Worm (Caenorhabditis elegans) whole organism, mixed stage, embryonic: ENCODE data around the gene gphr-2.
A peak's percentile ranks its signal among the peaks of the same experiment; 100 is the strongest.

Experiments used
- blmp-1 ChIP-seq: fragments of 150-350 bp; optimal IDR thresholded peaks from 2 replicates; lab custom pipeline; 2014; ENCODE audit warnings: missing biosample characterization, missing genetic modification characterization
- ceh-39 ChIP-seq: fragments of 150-350 bp; optimal IDR thresholded peaks from 2 replicates; lab custom pipeline; 2014; ENCODE audit warnings: missing biosample characterization, missing genetic modification characterization
- ceh-43 ChIP-seq: fragments of 200-800 bp; sonication (Bioruptor generic); optimal IDR thresholded peaks from 2 replicates; lab custom pipeline; 2018; ENCODE audit warnings: mild to moderate bottlenecking, missing genetic modification characterization, moderate library complexity, missing compliant biosample characterization
- ceh-83 ChIP-seq: fragments of 200-800 bp; sonication (Bioruptor generic); optimal IDR thresholded peaks from 2 replicates; lab custom pipeline; 2018; ENCODE audit warnings: mild to moderate bottlenecking, missing genetic modification characterization, missing compliant biosample characterization
- ces-1 ChIP-seq: fragments of 150-350 bp; optimal IDR thresholded peaks from 2 replicates; lab custom pipeline; 2014; ENCODE audit warnings: missing biosample characterization, missing genetic modification reagents, missing genetic modification characterization
- cnd-1 ChIP-seq: fragments of 200-800 bp; sonication (Bioruptor generic); optimal IDR thresholded peaks from 2 replicates; lab custom pipeline; 2018; ENCODE audit warnings: mild to moderate bottlenecking, missing genetic modification characterization, missing compliant biosample characterization
- drap-1 ChIP-seq: fragments of 200-800 bp; sonication (Bioruptor generic); optimal IDR thresholded peaks from 3 replicates; lab custom pipeline; 2018; ENCODE audit warnings: mild to moderate bottlenecking, missing genetic modification characterization, missing compliant biosample characterization
- elt-1 ChIP-seq: sonication (generic microtip); optimal IDR thresholded peaks from 2 replicates; lab custom pipeline; 2017; ENCODE audit warnings: missing genetic modification characterization, mild to moderate bottlenecking, missing compliant biosample characterization, antibody characterized with exemption, moderate library complexity, borderline replicate concordance; ENCODE audit not compliant: insufficient read depth
- flh-1 ChIP-seq: fragments of 200-800 bp; sonication (Bioruptor generic); optimal IDR thresholded peaks from 2 replicates; lab custom pipeline; 2018; ENCODE audit warnings: mild to moderate bottlenecking, missing genetic modification characterization, moderate library complexity, missing compliant biosample characterization
- hlh-1 ChIP-seq: fragments of 150-350 bp; optimal IDR thresholded peaks from 2 replicates; lab custom pipeline; 2014; ENCODE audit warnings: missing biosample characterization, missing genetic modification reagents, missing genetic modification characterization
- lin-13 ChIP-seq: fragments of 150-350 bp; optimal IDR thresholded peaks from 2 replicates; lab custom pipeline; 2014; ENCODE audit warnings: missing biosample characterization, missing genetic modification characterization
- lin-32 ChIP-seq: fragments of 200-800 bp; sonication (Bioruptor generic); optimal IDR thresholded peaks from 2 replicates; lab custom pipeline; 2018; ENCODE audit warnings: mild to moderate bottlenecking, missing genetic modification characterization, missing compliant biosample characterization
- lsy-2 ChIP-seq: fragments of 150-350 bp; optimal IDR thresholded peaks from 2 replicates; lab custom pipeline; 2014; ENCODE audit warnings: missing biosample characterization, missing genetic modification characterization
- mep-1 ChIP-seq: fragments of 150-350 bp; optimal IDR thresholded peaks from 2 replicates; lab custom pipeline; 2017; ENCODE audit warnings: missing biosample characterization, missing genetic modification reagents, missing genetic modification characterization, inconsistent platforms
- mls-2 ChIP-seq: sonication (generic microtip); optimal IDR thresholded peaks from 2 replicates; lab custom pipeline; 2016; ENCODE audit warnings: mild to moderate bottlenecking, missing genetic modification characterization, moderate library complexity, missing compliant biosample characterization
- nhr-237 ChIP-seq: fragments of 150-350 bp; optimal IDR thresholded peaks from 2 replicates; lab custom pipeline; 2014; ENCODE audit warnings: missing biosample characterization, missing genetic modification characterization
- nhr-28 ChIP-seq: fragments of 150-350 bp; optimal IDR thresholded peaks from 2 replicates; lab custom pipeline; 2014; ENCODE audit warnings: missing biosample characterization, missing genetic modification characterization
- nhr-76 ChIP-seq: sonication (generic microtip); optimal IDR thresholded peaks from 2 replicates; lab custom pipeline; 2017; ENCODE audit warnings: missing biosample characterization, missing genetic modification characterization
- snpc-4 ChIP-seq: fragments of 150-350 bp; optimal IDR thresholded peaks from 2 replicates; lab custom pipeline; 2014; ENCODE audit warnings: missing biosample characterization, missing genetic modification characterization
- sptf-1 ChIP-seq: sonication (generic microtip); optimal IDR thresholded peaks from 2 replicates; lab custom pipeline; 2017; ENCODE audit warnings: mild to moderate bottlenecking, missing genetic modification characterization, moderate library complexity, missing compliant biosample characterization
- tbx-8 ChIP-seq: fragments of 200-800 bp; sonication (Bioruptor generic); optimal IDR thresholded peaks from 2 replicates; lab custom pipeline; 2018; ENCODE audit warnings: mild to moderate bottlenecking, missing genetic modification characterization, moderate library complexity, missing compliant biosample characterization
- unc-120 ChIP-seq: sonication (generic microtip); optimal IDR thresholded peaks from 2 replicates; lab custom pipeline; 2017; ENCODE audit warnings: missing genetic modification characterization, missing compliant biosample characterization; ENCODE audit not compliant: poor library complexity, severe bottlenecking
- unc-39 ChIP-seq: fragments of 150-350 bp; optimal IDR thresholded peaks from 2 replicates; lab custom pipeline; 2014; ENCODE audit warnings: missing biosample characterization, missing genetic modification characterization
- unc-62 ChIP-seq: fragments of 150-350 bp; optimal IDR thresholded peaks from 2 replicates; lab custom pipeline; 2014; ENCODE audit warnings: missing biosample characterization, missing genetic modification reagents, missing genetic modification characterization
- zip-8 ChIP-seq: fragments of 150-350 bp; optimal IDR thresholded peaks from 2 replicates; lab custom pipeline; 2014; ENCODE audit warnings: missing biosample characterization, missing genetic modification characterization
- ztf-11 ChIP-seq: fragments of 150-350 bp; optimal IDR thresholded peaks from 2 replicates; lab custom pipeline; 2014; ENCODE audit warnings: missing biosample characterization, missing genetic modification characterization

Gene gphr-2

DNA sequence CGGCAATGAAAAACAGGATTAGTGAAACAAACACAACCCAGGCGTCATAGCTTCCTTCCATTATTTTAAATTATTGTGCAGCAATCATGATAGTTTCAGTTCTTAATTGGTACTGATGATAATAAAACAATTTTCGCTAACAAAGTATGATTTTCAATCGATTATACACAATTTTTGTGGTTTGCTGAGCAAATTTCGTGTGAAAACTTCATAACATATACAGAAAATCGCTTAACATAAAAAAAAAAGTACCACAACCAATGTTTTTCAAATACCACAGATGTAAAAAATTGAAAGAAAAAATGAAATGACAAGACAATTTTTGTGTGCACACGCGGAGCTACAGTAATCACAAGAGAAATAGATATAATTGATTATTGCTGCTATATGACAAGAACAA lies at the start of gene gphr-2:
TSS of gene gphr-2 (minus strand) at position 101 of the 400 bp plus-strand sequence.
- TF ChIP-seq blmp-1 (tag; lab: Kevin White, UChicago) (no peak), lsy-2 (tag; lab: Kevin White, UChicago) (no peak)

DNA sequence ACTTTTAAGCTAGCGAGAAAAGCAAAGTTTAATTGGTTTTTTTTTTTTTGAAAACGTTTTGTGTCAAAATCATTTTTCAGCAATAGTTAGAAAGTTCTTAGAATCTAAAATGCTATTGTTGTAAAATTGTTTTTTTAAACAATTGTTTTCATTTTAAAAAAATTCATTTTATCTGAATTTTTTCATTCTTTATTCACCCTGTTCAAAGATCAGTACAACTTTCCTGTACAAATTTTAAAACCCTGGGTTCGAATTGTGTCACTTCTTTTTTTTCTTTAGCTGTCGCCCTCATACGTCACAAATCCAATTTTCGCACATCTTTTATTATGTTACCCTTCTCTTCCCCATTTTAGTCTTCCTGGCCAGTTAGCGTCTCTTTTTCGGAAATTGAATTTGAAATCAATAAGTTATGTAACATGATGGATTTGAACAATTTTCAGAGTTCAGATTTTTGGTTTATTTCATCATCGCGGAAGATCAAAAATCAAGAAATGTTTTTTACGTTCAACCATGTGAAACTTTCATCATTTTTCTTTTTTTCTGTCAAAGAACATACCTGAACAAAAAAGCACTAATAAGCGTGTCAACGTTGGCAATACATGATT lies 49.2 kb upstream of the gphr-2 start:
- no peak for TF ChIP-seq snpc-4 (tag; lab: Kevin White, UChicago)
- TF ChIP-seq ces-1 (GFP tag; lab: Kevin White, UChicago) = peak; percentile 99

DNA sequence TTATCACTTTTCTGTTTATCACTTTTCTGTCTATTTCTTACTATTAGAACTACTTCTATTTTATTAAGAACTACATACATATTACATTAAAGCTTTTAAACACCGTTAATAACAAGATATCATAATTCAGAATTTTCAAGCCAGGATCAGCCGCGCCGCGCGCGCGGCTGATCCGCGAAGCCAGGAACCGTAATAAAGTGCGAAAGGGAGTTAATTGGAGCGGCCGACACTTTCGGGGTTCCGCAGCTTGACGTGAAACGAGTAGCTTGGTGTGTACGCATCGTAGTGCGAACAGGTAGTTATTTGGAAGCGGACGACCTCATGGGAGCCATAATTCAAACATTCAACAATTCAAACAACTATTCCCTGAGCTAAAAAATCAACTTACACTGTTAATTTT lies 47.5 kb upstream of the gphr-2 start:
- no peak for TF ChIP-seq nhr-28 (tag; lab: Kevin White, UChicago)
- TF ChIP-seq mls-2 = no peak
- TF ChIP-seq nhr-76 (tag; lab: Kevin White, UChicago) = no peak
- TF ChIP-seq unc-39 = no peak
- TF ChIP-seq unc-120 (tag; lab: Kevin White, UChicago) = no peak
- no peak for TF ChIP-seq unc-62 (GFP tag; lab: Kevin White, UChicago)
- no peak for TF ChIP-seq mep-1 (tag; lab: Kevin White, UChicago)
- TF ChIP-seq drap-1 (GFP tag; lab: Kevin White, UChicago) = no peak
- no peak for TF ChIP-seq lin-32 (GFP tag; lab: Kevin White, UChicago)
- no peak for TF ChIP-seq hlh-1
- TF ChIP-seq ceh-39 (tag; lab: Kevin White, UChicago) = no peak
- no peak for TF ChIP-seq ces-1 (GFP tag; lab: Kevin White, UChicago)
- TF ChIP-seq nhr-237 = no peak
- TF ChIP-seq zip-8 (tag; lab: Kevin White, UChicago) = no peak

DNA sequence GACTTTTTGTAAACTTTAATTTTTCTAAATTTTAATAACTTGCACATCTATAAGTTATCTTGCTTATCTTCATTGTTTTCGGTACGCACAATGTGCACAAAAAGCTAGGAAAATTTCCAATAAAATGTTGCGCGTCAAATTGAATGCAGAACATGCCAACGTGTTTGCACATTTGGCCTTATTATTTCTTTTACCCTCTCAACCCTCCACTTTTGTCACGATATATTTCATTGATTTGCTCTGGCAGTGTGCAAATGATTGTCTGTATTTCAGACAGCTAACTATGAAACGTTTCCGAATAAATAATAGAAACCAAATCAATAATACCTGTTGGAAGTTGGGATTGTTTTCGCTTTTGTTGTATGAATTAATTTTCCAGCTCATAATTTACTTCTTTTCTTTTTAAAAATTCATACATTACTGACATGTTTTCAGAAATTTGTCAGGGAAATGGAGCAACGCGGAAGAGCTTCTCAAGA lies 42.2 kb upstream of the gphr-2 start, which contains the start of gene wdr-5.2:
TSS of gene wdr-5.2 (plus strand) at position 429 of the 479 bp plus-strand sequence.
- no peak for TF ChIP-seq hlh-1
- no peak for TF ChIP-seq cnd-1 (tag; lab: Kevin White, UChicago)
- peak; percentile 29 for TF ChIP-seq unc-120 (tag; lab: Kevin White, UChicago)
- peak; percentile 36 for TF ChIP-seq ces-1 (GFP tag; lab: Kevin White, UChicago)
- TF ChIP-seq ztf-11 (tag; lab: Kevin White, UChicago) = no peak

DNA sequence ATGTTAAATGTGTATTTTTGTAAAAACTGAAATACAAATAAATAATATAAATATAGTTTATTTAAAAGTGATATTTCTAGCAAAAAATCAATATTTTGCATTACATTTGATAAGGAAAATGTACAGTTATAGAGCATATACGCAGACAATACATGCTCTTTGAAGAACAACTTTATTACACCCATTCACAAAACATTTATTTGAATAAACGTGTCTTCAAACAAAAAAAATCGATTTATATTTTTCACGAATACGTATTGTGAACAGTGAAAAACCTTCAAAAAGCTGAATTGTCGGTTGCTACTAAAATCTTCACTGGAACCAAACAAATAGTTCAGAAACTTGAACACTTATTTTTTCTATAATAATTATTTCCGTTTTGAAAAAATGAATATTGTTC lies 40.0 kb upstream of the gphr-2 start, which contains the start of gene K04G11.3:
TSS of gene K04G11.3 (minus strand) at position 101 of the 400 bp plus-strand sequence.
- no peak for TF ChIP-seq flh-1 (GFP tag; lab: Kevin White, UChicago)
- no peak for TF ChIP-seq ceh-83
- TF ChIP-seq sptf-1 (tag; lab: Kevin White, UChicago) = no peak
- TF ChIP-seq mep-1 (tag; lab: Kevin White, UChicago) = no peak
- no peak for TF ChIP-seq ztf-11 (tag; lab: Kevin White, UChicago)
- TF ChIP-seq cnd-1 (tag; lab: Kevin White, UChicago) = no peak
- TF ChIP-seq mls-2 = no peak
- no peak for TF ChIP-seq unc-120 (tag; lab: Kevin White, UChicago)
- TF ChIP-seq drap-1 (GFP tag; lab: Kevin White, UChicago) = no peak

DNA sequence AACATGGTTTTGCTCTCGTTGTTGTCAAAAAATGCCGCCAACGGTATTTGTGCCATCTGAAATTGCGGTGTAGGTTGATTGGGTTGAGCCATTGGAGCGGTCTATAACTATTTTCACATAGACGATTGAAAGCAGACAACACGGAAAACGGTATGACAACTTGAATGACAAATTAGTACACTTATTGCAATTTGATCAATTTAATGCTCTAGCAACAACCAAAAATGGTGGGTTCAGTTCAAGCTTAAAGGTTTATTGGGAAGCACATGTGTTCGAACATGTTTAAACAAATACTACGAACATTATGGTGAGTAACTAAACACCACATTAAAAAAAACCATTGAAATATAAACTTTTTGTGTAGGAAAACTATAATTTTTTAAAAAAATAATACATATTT lies 32.8 kb upstream of the gphr-2 start, which contains the start of gene sel-7:
TSS of gene sel-7 (minus strand) at position 101 of the 400 bp plus-strand sequence.
- TF ChIP-seq unc-39 (no peak), unc-120 (tag; lab: Kevin White, UChicago) (no peak), ztf-11 (tag; lab: Kevin White, UChicago) (no peak), lsy-2 (tag; lab: Kevin White, UChicago) (no peak), elt-1 (tag; lab: Kevin White, UChicago) (no peak), lin-13 (tag; lab: Kevin White, UChicago) (no peak), ces-1 (GFP tag; lab: Kevin White, UChicago) (no peak), flh-1 (GFP tag; lab: Kevin White, UChicago) (no peak), nhr-76 (tag; lab: Kevin White, UChicago) (no peak), tbx-8 (GFP tag; lab: Kevin White, UChicago) (no peak), snpc-4 (tag; lab: Kevin White, UChicago) (no peak), ceh-43 (no peak), hlh-1 (no peak)
